Worm (Caenorhabditis elegans): Measurements from ENCODE around the gene Y47D7A.18.

The Y47D7A.18 gene

DNA sequence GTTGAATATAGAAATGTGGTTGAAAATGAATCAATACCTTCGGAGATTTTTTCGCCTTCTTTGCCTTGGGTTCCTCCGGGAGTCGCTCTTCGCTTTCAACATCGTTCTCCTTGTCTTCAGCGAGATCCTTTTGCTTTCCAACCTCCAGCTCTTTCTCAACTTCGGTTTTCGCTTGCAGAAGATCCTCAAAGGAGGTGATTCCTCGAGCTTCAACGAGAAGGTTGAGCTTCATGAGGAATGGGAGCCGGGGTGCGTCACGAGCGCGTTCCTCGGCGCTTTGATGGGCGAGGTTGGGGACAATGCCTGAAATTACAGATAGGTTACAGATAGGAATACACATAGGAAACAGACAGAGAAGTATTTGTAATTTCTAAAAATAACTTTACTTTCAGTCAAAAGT is 17.7 kb downstream of the Y47D7A.18 start:
- TF ChIP-seq aly-1 (tag; optimal IDR thresholded peaks at IDR 0.05), result no peak

DNA sequence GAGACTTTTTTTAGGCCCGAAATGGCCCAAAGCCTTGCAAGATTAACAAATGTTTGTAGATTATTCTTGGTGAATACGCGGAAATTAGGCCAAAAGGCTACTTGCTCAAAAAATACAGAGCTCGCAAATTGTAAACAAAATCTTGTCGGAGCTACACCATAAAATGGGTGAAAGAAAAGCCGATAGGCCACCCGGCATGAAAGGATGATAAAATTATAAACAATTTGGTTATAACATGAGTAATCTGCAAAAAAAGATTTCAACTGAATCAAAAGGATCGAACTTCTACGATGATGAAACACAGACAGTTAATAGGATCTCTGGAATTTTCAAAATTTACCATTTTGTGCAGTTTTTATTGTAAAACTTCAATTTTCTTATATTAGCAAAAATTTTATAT is 18.5 kb downstream of the Y47D7A.18 start:
- TF ChIP-seq sea-1 (GFP tag; conservative IDR thresholded peaks at IDR 0.05), result no peak
- no peak for TF ChIP-seq scrt-1 (GFP tag; IDR thresholded peaks at IDR 0.05)
- no peak for TF ChIP-seq ets-7 (tag; optimal IDR thresholded peaks at IDR 0.05)
- TF ChIP-seq tra-4 (tag; optimal IDR thresholded peaks at IDR 0.05), result no peak
- no peak for TF ChIP-seq pes-1 (GFP tag; IDR thresholded peaks at IDR 0.05)
- TF ChIP-seq flt-1 (GFP tag; IDR thresholded peaks at IDR 0.05), result no peak
- no peak for TF ChIP-seq ceh-13 (GFP tag; optimal IDR thresholded peaks at IDR 0.05)
- TF ChIP-seq ama-1 (optimal IDR thresholded peaks at IDR 0.05), result no peak
- no peak for TF ChIP-seq hmg-4 (GFP tag; optimal IDR thresholded peaks at IDR 0.05)
- TF ChIP-seq ceh-36 (tag; optimal IDR thresholded peaks at IDR 0.05), result no peak
- no peak for TF ChIP-seq tbx-11 (GFP tag; IDR thresholded peaks at IDR 0.05)
- no peak for TF ChIP-seq tbx-37 (GFP tag; conservative IDR thresholded peaks at IDR 0.05)
- TF ChIP-seq aly-1 (tag; optimal IDR thresholded peaks at IDR 0.05), result no peak

DNA sequence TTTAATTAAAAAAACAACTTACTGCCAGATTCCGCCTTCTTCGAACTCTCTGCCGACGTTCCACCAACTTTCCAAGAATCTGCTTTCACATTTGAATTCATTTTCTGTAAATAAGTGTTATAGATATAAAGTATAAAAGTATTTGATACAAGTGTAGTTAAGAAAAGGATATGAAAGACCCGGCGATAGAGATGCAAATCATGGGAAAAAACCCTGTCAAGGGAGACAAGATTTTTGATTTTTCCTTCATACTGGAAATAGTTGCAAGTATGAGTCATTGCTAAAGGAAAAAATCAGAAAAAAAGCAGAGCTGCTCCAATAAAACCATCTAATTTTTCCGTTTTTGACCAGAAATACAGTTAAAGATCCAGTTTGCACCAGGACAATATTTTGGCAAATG is 20.4 kb downstream of the Y47D7A.18 start, which contains the start of gene F13A2.3:
F13A2.3 (minus strand) TSS at position 101 of the 400 bp plus-strand sequence.
- TF ChIP-seq aly-1 (tag; optimal IDR thresholded peaks at IDR 0.05), result no peak
- no peak for TF ChIP-seq scrt-1 (GFP tag; IDR thresholded peaks at IDR 0.05)
- TF ChIP-seq B0310.2 (tag; optimal IDR thresholded peaks at IDR 0.05), result no peak

ce11 chrV:4387916-4388315 is 28.7 kb downstream of the Y47D7A.18 start:
- no peak for TF ChIP-seq B0310.2 (tag; optimal IDR thresholded peaks at IDR 0.05)
- TF ChIP-seq scrt-1 (GFP tag; IDR thresholded peaks at IDR 0.05), result no peak
- no peak for TF ChIP-seq flt-1 (GFP tag; IDR thresholded peaks at IDR 0.05)
- TF ChIP-seq F13C5.2 (tag; optimal IDR thresholded peaks at IDR 0.05), result no peak
- TF ChIP-seq tra-4 (tag; optimal IDR thresholded peaks at IDR 0.05), result no peak
- TF ChIP-seq ceh-36 (tag; optimal IDR thresholded peaks at IDR 0.05), result no peak
- no peak for TF ChIP-seq tbx-11 (GFP tag; IDR thresholded peaks at IDR 0.05)
- TF ChIP-seq ama-1 (optimal IDR thresholded peaks at IDR 0.05), result no peak
- TF ChIP-seq sea-1 (GFP tag; conservative IDR thresholded peaks at IDR 0.05), result no peak
- no peak for TF ChIP-seq pes-1 (GFP tag; IDR thresholded peaks at IDR 0.05)
- no peak for TF ChIP-seq hmg-4 (GFP tag; optimal IDR thresholded peaks at IDR 0.05)
- TF ChIP-seq hmbx-1 (tag; optimal IDR thresholded peaks at IDR 0.05), result no peak
- no peak for TF ChIP-seq ceh-13 (GFP tag; optimal IDR thresholded peaks at IDR 0.05)
- no peak for TF ChIP-seq tbx-37 (GFP tag; conservative IDR thresholded peaks at IDR 0.05)
- no peak for TF ChIP-seq hnd-1 (tag; optimal IDR thresholded peaks at IDR 0.05)
- TF ChIP-seq aly-1 (tag; optimal IDR thresholded peaks at IDR 0.05), result no peak
- no peak for TF ChIP-seq ets-7 (tag; optimal IDR thresholded peaks at IDR 0.05)

ce11 chrV:4387402-4387801 is 29.2 kb downstream of the Y47D7A.18 start, which contains the start of gene F13A2.9:
TSS of gene F13A2.9 (minus strand) at chrV:4387502.
- TF ChIP-seq aly-1 (tag; optimal IDR thresholded peaks at IDR 0.05), result no peak
- TF ChIP-seq ceh-13 (GFP tag; optimal IDR thresholded peaks at IDR 0.05), result no peak
- no peak for TF ChIP-seq pes-1 (GFP tag; IDR thresholded peaks at IDR 0.05)
- TF ChIP-seq ets-7 (tag; optimal IDR thresholded peaks at IDR 0.05), result no peak
- TF ChIP-seq tbx-11 (GFP tag; IDR thresholded peaks at IDR 0.05), result no peak
- no peak for TF ChIP-seq hmbx-1 (tag; optimal IDR thresholded peaks at IDR 0.05)
- TF ChIP-seq tra-4 (tag; optimal IDR thresholded peaks at IDR 0.05), result no peak
- TF ChIP-seq flt-1 (GFP tag; IDR thresholded peaks at IDR 0.05), result no peak
- no peak for TF ChIP-seq hnd-1 (tag; optimal IDR thresholded peaks at IDR 0.05)
- no peak for TF ChIP-seq ama-1 (optimal IDR thresholded peaks at IDR 0.05)
- no peak for TF ChIP-seq F13C5.2 (tag; optimal IDR thresholded peaks at IDR 0.05)
- TF ChIP-seq tbx-37 (GFP tag; conservative IDR thresholded peaks at IDR 0.05), result no peak
- no peak for TF ChIP-seq hmg-4 (GFP tag; optimal IDR thresholded peaks at IDR 0.05)
- no peak for TF ChIP-seq ceh-36 (tag; optimal IDR thresholded peaks at IDR 0.05)
- no peak for TF ChIP-seq B0310.2 (tag; optimal IDR thresholded peaks at IDR 0.05)
- TF ChIP-seq sea-1 (GFP tag; conservative IDR thresholded peaks at IDR 0.05), result no peak
- no peak for TF ChIP-seq scrt-1 (GFP tag; IDR thresholded peaks at IDR 0.05)

DNA sequence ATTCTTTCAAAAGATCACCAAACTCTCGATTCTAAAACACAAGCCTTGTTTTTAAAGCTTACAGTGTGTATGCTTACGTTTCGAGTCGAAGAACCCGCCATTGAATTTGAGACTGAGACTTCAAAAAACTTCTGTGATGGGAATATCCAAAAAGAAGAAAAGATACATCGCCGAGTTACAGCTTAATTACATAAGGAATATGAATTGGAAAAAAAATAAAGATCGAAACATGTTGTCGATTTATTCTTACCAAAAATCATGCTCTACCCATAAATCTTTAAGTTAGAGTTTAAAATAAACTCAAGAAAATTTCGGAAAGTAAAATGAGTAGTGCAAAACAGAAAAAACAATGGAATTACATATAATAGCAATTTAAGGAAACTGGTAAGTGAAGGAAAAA is 30.4 kb downstream of the Y47D7A.18 start, which contains the start of gene F13A2.10:
F13A2.10 (minus strand) TSS at position 101 of the 400 bp plus-strand sequence.
- TF ChIP-seq aly-1 (tag; optimal IDR thresholded peaks at IDR 0.05) (no peak), ets-7 (tag; optimal IDR thresholded peaks at IDR 0.05) (no peak), scrt-1 (GFP tag; IDR thresholded peaks at IDR 0.05) (no peak), B0310.2 (tag; optimal IDR thresholded peaks at IDR 0.05) (no peak)

- no peak for TF ChIP-seq flt-1 (GFP tag; IDR thresholded peaks at IDR 0.05)
- no peak for TF ChIP-seq aly-1 (tag; optimal IDR thresholded peaks at IDR 0.05)
- TF ChIP-seq hmg-4 (GFP tag; optimal IDR thresholded peaks at IDR 0.05), result no peak
- TF ChIP-seq ceh-13 (GFP tag; optimal IDR thresholded peaks at IDR 0.05), result no peak
- TF ChIP-seq B0310.2 (tag; optimal IDR thresholded peaks at IDR 0.05), result no peak
- no peak for TF ChIP-seq ets-7 (tag; optimal IDR thresholded peaks at IDR 0.05)
- TF ChIP-seq scrt-1 (GFP tag; IDR thresholded peaks at IDR 0.05), result no peak
- no peak for TF ChIP-seq hnd-1 (tag; optimal IDR thresholded peaks at IDR 0.05)
- no peak for TF ChIP-seq hmbx-1 (tag; optimal IDR thresholded peaks at IDR 0.05)
- TF ChIP-seq pes-1 (GFP tag; IDR thresholded peaks at IDR 0.05), result no peak
- no peak for TF ChIP-seq tbx-11 (GFP tag; IDR thresholded peaks at IDR 0.05)
- TF ChIP-seq F13C5.2 (tag; optimal IDR thresholded peaks at IDR 0.05), result no peak
- TF ChIP-seq tra-4 (tag; optimal IDR thresholded peaks at IDR 0.05), result no peak
- no peak for TF ChIP-seq ceh-36 (tag; optimal IDR thresholded peaks at IDR 0.05)
These were observed 32.1 kb downstream of the Y47D7A.18 start, which contains the start of gene F13A2.2 for ce11 chrV:4384482-4384881. TSS of gene F13A2.2 (minus strand) at chrV:4384582.

ce11 chrV:4382298-4382697 is 34.3 kb downstream of the Y47D7A.18 start, which contains the start of gene F13A2.1:
TSS of gene F13A2.1 (minus strand) at chrV:4382398.
- TF ChIP-seq scrt-1 (GFP tag; IDR thresholded peaks at IDR 0.05), result no peak
